Worm (Caenorhabditis elegans): Measurements from ENCODE around the gene mak-1.

DNA sequence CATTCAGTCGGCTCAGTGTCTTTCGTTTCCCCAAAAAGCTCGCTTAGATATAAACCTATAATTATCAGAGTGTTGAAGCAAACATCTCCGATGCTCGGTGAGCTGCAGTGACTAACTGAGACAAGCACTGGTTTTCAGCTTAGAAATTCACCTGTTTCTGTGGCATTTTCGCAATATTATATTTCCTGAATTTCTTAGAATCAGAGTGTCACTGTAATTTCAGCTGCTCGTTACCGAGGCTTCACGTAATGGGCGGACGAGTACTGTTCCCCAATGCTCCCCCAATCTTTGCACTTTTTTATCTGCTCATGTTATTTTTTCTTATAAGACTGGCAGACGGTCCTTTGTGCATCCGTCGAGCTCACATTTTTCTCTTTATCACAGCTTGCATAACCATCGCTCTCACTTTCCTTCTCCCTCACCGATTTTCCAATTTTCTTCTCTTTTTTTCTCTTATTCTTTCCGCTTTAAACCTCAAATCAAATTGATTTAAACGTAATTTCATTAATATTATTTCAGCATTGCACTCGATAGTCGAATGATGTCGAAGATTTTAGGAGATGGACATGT is 21.8 kb upstream of the mak-1 start, which contains the start of gene trcs-2:
- no peak for TF ChIP-seq snpc-4 (tag; optimal IDR thresholded peaks at IDR 0.05)
- no peak for TF ChIP-seq ama-1 (optimal IDR thresholded peaks at IDR 0.05)
- TF ChIP-seq aly-2 (tag; optimal IDR thresholded peaks at IDR 0.05), result no peak
- TF ChIP-seq sup-37 (GFP tag; optimal IDR thresholded peaks at IDR 0.05), result no peak
- TF ChIP-seq lin-13 (GFP tag; optimal IDR thresholded peaks at IDR 0.05), result no peak
- no peak for TF ChIP-seq mef-2 (tag; optimal IDR thresholded peaks at IDR 0.05)
- TF ChIP-seq alr-1 (tag; optimal IDR thresholded peaks at IDR 0.05; ENCODE audit: borderline replicate concordance), result no peak
- TF ChIP-seq skn-1 (tag; optimal IDR thresholded peaks at IDR 0.05), result no peak
- no peak for TF ChIP-seq unc-62 (GFP tag; optimal IDR thresholded peaks at IDR 0.05)
